Worm (Caenorhabditis elegans) whole organism, L1 larva: Measurements from ENCODE around the gene srg-13.

Source experiments
- fkh-10 ChIP-seq: sonication (generic microtip); optimal IDR thresholded peaks from 2 replicates; lab custom pipeline; 2017; ENCODE audit warnings: missing biosample characterization, missing genetic modification reagents, missing genetic modification characterization
- nhr-90 ChIP-seq: sonication (generic microtip); optimal IDR thresholded peaks from 2 replicates; lab custom pipeline; 2016; ENCODE audit warnings: mild to moderate bottlenecking, missing genetic modification characterization, missing compliant biosample characterization; ENCODE audit not compliant: poor library complexity
- xbp-1 ChIP-seq: sonication (generic microtip); optimal IDR thresholded peaks from 2 replicates; lab custom pipeline; 2016; ENCODE audit warnings: missing genetic modification characterization, missing compliant biosample characterization
- ztf-11 ChIP-seq, 2 experiments: sonication (generic microtip); optimal IDR thresholded peaks; 2 replicates each; lab custom pipeline; 2016 to 2017; ENCODE audit warnings: missing genetic modification characterization in 2 of 2, missing biosample characterization in 1 of 2, missing compliant biosample characterization in 1 of 2

- TF ChIP-seq ztf-11 (tag; optimal IDR thresholded peaks at IDR 0.05; lab: Kevin White, UChicago) (no peak), nhr-90 (tag; lab: Kevin White, UChicago) (no peak), fkh-10 (GFP tag; lab: Kevin White, UChicago) (no peak), xbp-1 (tag; lab: Kevin White, UChicago) (no peak)
Observed at ce11 chrIII:4695057-4695456, 23.0 kb downstream of the srg-13 start, which contains the start of gene T04A8.7.
